Worm (Caenorhabditis elegans) whole organism, L3 larva: ENCODE results near the gene Y53C12A.11.

Source experiments
- ZK546.5 ChIP-seq: sonication (generic microtip); optimal IDR thresholded peaks from 2 replicates; lab custom pipeline; 2017; ENCODE audit warnings: missing biosample characterization, missing genetic modification characterization
- ama-1 ChIP-seq: fragments of 150-350 bp; optimal IDR thresholded peaks from 2 replicates; lab custom pipeline; 2018
- ceh-82 ChIP-seq: fragments of 150-350 bp; optimal IDR thresholded peaks from 2 replicates; lab custom pipeline; 2014; ENCODE audit warnings: missing biosample characterization, missing genetic modification characterization
- egl-27 ChIP-seq: sonication (generic microtip); optimal IDR thresholded peaks from 4 replicates; lab custom pipeline; 2017; ENCODE audit warnings: missing biosample characterization, missing genetic modification reagents, missing genetic modification characterization
- elt-2 ChIP-seq: sonication (generic microtip); optimal IDR thresholded peaks from 2 replicates; lab custom pipeline; 2016; ENCODE audit warnings: missing genetic modification reagents, mild to moderate bottlenecking, missing genetic modification characterization, missing compliant biosample characterization
- lin-15B ChIP-seq: fragments of 150-350 bp; optimal IDR thresholded peaks from 2 replicates; lab custom pipeline; 2014; ENCODE audit warnings: missing biosample characterization, missing genetic modification characterization
- lin-39 ChIP-seq: fragments of 150-350 bp; optimal IDR thresholded peaks from 2 replicates; lab custom pipeline; 2018; ENCODE audit warnings: missing biosample characterization, missing genetic modification reagents, missing genetic modification characterization
- mdl-1 ChIP-seq: fragments of 150-350 bp; optimal IDR thresholded peaks from 2 replicates; lab custom pipeline; 2014; ENCODE audit warnings: missing biosample characterization, missing genetic modification characterization
- nfya-1 ChIP-seq: sonication (generic microtip); optimal IDR thresholded peaks from 2 replicates; lab custom pipeline; 2017; ENCODE audit warnings: missing genetic modification characterization, mild to moderate bottlenecking, missing compliant biosample characterization, antibody characterized with exemption, moderate library complexity; ENCODE audit not compliant: insufficient read depth
- nhr-11 ChIP-seq: fragments of 150-350 bp; optimal IDR thresholded peaks from 2 replicates; lab custom pipeline; 2014; ENCODE audit warnings: missing biosample characterization, missing genetic modification characterization
- nhr-67 ChIP-seq: fragments of 150-350 bp; optimal IDR thresholded peaks from 2 replicates; lab custom pipeline; 2014; ENCODE audit warnings: missing biosample characterization, missing genetic modification characterization
- nhr-76 ChIP-seq: fragments of 150-350 bp; sonication (generic microtip); optimal IDR thresholded peaks from 5 replicates; lab custom pipeline; 2014; ENCODE audit warnings: missing biosample characterization, missing genetic modification characterization
- pha-4 ChIP-seq: fragments of 150-350 bp; optimal IDR thresholded peaks from 2 replicates; lab custom pipeline; 2014; ENCODE audit warnings: missing biosample characterization, missing genetic modification reagents, missing genetic modification characterization
- skn-1 ChIP-seq: fragments of 150-350 bp; optimal IDR thresholded peaks from 2 replicates; lab custom pipeline; 2014; ENCODE audit warnings: missing biosample characterization, missing genetic modification characterization

DNA sequence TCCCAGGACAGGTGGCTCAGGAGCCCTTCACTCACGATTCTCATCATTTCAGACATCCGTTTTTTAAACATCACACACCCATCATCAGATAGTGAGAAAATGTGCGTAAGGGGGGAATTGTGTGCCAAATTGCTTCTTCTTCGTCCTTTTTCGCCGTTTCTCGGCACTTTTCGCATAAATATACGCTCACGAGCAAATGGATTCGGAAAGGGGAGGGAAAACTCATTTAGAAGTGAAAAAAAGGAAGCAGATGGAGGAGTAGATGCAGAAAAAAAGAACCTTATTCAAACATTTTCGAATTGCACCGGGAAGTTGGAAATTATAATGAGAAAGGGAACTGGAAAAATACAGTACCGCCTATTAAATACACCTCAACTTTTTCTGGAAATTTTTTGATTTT is 36.5 kb downstream of the Y53C12A.11 start:
- TF ChIP-seq skn-1 (no peak), ama-1 (no peak), ceh-82 (tag; lab: Kevin White, UChicago) (no peak), mdl-1 (tag; lab: Kevin White, UChicago) (no peak), nhr-11 (tag; lab: Kevin White, UChicago) (no peak), nhr-76 (tag; lab: Kevin White, UChicago) (no peak), lin-39 (tag; lab: Kevin White, UChicago) (no peak), egl-27 (no peak), nfya-1 (tag; lab: Kevin White, UChicago) (no peak), elt-2 (tag; lab: Kevin White, UChicago) (no peak), nhr-67 (tag; lab: Kevin White, UChicago) (no peak), ZK546.5 (tag; lab: Kevin White, UChicago) (no peak), pha-4 (tag; lab: Kevin White, UChicago) (no peak), lin-15B (tag; lab: Kevin White, UChicago) (no peak)
